Fruit fly (Drosophila melanogaster) whole organism, embryonic: Measurements from ENCODE around the gene CG15772.

ENCODE experiments used
- ATbp ChIP-seq: fragments of 200-800 bp; sonication (Bioruptor generic); optimal IDR thresholded peaks from 2 replicates; lab custom pipeline; 2017; ENCODE audit warnings: missing biosample characterization, mild to moderate bottlenecking, missing genetic modification characterization, missing genetic modification reagents
- Ada2b ChIP-seq: fragments of 200-800 bp; sonication (Bioruptor generic); IDR thresholded peaks from 2 replicates; pipeline ENCODE4 v1.3.6; 2022; ENCODE audit warnings: missing biosample characterization, missing genetic modification characterization
- Aef1 ChIP-seq: fragments of 200-800 bp; sonication (Bioruptor generic); IDR thresholded peaks from 3 replicates; pipeline ENCODE4 v1.3.6; 2022; ENCODE audit warnings: missing biosample characterization, missing genetic modification characterization
- CG11093 ChIP-seq: fragments of 200-800 bp; sonication (Bioruptor generic); IDR thresholded peaks from 3 replicates; pipeline ENCODE4 v1.3.6; 2022; ENCODE audit warnings: missing biosample characterization, missing genetic modification characterization
- CG1233 ChIP-seq: fragments of 200-800 bp; sonication (Bioruptor generic); optimal IDR thresholded peaks from 4 replicates; lab custom pipeline; 2018; ENCODE audit warnings: missing biosample characterization, mild to moderate bottlenecking, missing genetic modification characterization
- CG12769 ChIP-seq: fragments of 200-800 bp; sonication (Bioruptor generic); optimal IDR thresholded peaks from 2 replicates; lab custom pipeline; 2019; ENCODE audit warnings: missing biosample characterization, mild to moderate bottlenecking, missing genetic modification characterization, moderate library complexity
- CG12942 ChIP-seq: fragments of 200-800 bp; sonication (Bioruptor generic); optimal IDR thresholded peaks from 3 replicates; lab custom pipeline; 2016; ENCODE audit warnings: missing biosample characterization, missing genetic modification characterization
- CG15073 ChIP-seq: fragments of 200-800 bp; sonication (Bioruptor generic); optimal IDR thresholded peaks from 2 replicates; lab custom pipeline; 2016; ENCODE audit warnings: missing biosample characterization, missing genetic modification characterization
- CG15601 ChIP-seq: fragments of 200-800 bp; sonication (Bioruptor generic); optimal IDR thresholded peaks from 3 replicates; lab custom pipeline; 2019; ENCODE audit warnings: missing biosample characterization, mild to moderate bottlenecking, missing genetic modification characterization, moderate library complexity
- CG1602 ChIP-seq: fragments of 200-800 bp; sonication (Bioruptor generic); optimal IDR thresholded peaks from 3 replicates; lab custom pipeline; 2016; ENCODE audit warnings: missing biosample characterization, missing genetic modification characterization
- CG1832 ChIP-seq: fragments of 200-800 bp; sonication (Bioruptor generic); optimal IDR thresholded peaks from 2 replicates; lab custom pipeline; 2017; ENCODE audit warnings: missing biosample characterization, mild to moderate bottlenecking, missing genetic modification characterization, inconsistent platforms
- CG2202 ChIP-seq: fragments of 200-800 bp; sonication (Bioruptor generic); optimal IDR thresholded peaks from 2 replicates; lab custom pipeline; 2018; ENCODE audit warnings: missing biosample characterization, mild to moderate bottlenecking, missing genetic modification characterization
- CG3281 ChIP-seq: fragments of 200-800 bp; sonication (Bioruptor generic); optimal IDR thresholded peaks from 3 replicates; lab custom pipeline; 2017; ENCODE audit warnings: missing biosample characterization, mild to moderate bottlenecking, missing genetic modification characterization
- CG4820 ChIP-seq: fragments of 200-800 bp; sonication (Bioruptor generic); optimal IDR thresholded peaks from 3 replicates; lab custom pipeline; 2016; ENCODE audit warnings: missing biosample characterization, missing genetic modification characterization
- CG6854 ChIP-seq: fragments of 200-800 bp; sonication (Bioruptor generic); optimal IDR thresholded peaks from 3 replicates; lab custom pipeline; 2017; ENCODE audit warnings: missing biosample characterization, mild to moderate bottlenecking, missing genetic modification characterization
- CG8924 ChIP-seq: fragments of 200-800 bp; optimal IDR thresholded peaks from 3 replicates; lab custom pipeline; 2019; ENCODE audit warnings: missing biosample characterization, mild to moderate bottlenecking, missing genetic modification characterization, moderate library complexity
- CoRest ChIP-seq: fragments of 200-800 bp; sonication (Bioruptor generic); optimal IDR thresholded peaks from 3 replicates; lab custom pipeline; 2018; ENCODE audit warnings: missing biosample characterization, mild to moderate bottlenecking, missing genetic modification characterization, moderate library complexity
- Eip74EF ChIP-seq, 2 experiments: fragments of 200-800 bp in 1 of 2; fragments of >200 bp in 1 of 2; sonication (Bioruptor generic) in 1 of 2; optimal IDR thresholded peaks; 2 replicates each; lab custom pipeline; 2017 to 2019; ENCODE audit warnings: missing biosample characterization in 2 of 2, missing genetic modification characterization in 2 of 2, mild to moderate bottlenecking in 1 of 2, moderate library complexity in 1 of 2
- Fer1 ChIP-seq: fragments of 200-800 bp; sonication (Bioruptor generic); optimal IDR thresholded peaks from 2 replicates; lab custom pipeline; 2017; ENCODE audit warnings: missing biosample characterization, mild to moderate bottlenecking, missing genetic modification characterization
- GATAe ChIP-seq: fragments of 200-800 bp; sonication (Bioruptor generic); conservative IDR thresholded peaks from 2 replicates; pipeline ENCODE4 v1.3.6; 2022; ENCODE audit warnings: missing biosample characterization, missing genetic modification characterization
- H15 ChIP-seq: fragments of 200-800 bp; sonication (Bioruptor generic); IDR thresholded peaks from 3 replicates; pipeline ENCODE4 v1.3.6; 2022; ENCODE audit warnings: missing biosample characterization, missing genetic modification characterization
- H2.0 ChIP-seq: fragments of 200-800 bp; sonication (Bioruptor generic); IDR thresholded peaks from 2 replicates; pipeline ENCODE4 v1.3.6; 2022; ENCODE audit warnings: missing biosample characterization, missing genetic modification characterization
- MESR4 ChIP-seq: fragments of 200-800 bp; sonication (Bioruptor generic); optimal IDR thresholded peaks from 2 replicates; lab custom pipeline; 2018; ENCODE audit warnings: missing biosample characterization, mild to moderate bottlenecking, missing genetic modification characterization, moderate library complexity
- MTF-1 ChIP-seq: fragments of 200-800 bp; sonication (Bioruptor generic); optimal IDR thresholded peaks from 2 replicates; lab custom pipeline; 2018; ENCODE audit warnings: missing biosample characterization, mild to moderate bottlenecking, missing genetic modification characterization, borderline replicate concordance
- Max ChIP-seq: fragments of 200-800 bp; sonication (Bioruptor generic); optimal IDR thresholded peaks from 2 replicates; lab custom pipeline; 2016; ENCODE audit warnings: missing biosample characterization, mild to moderate bottlenecking, missing genetic modification characterization
- Ravus ChIP-seq: fragments of 200-800 bp; sonication (Bioruptor generic); IDR thresholded peaks from 2 replicates; pipeline ENCODE4 v1.3.6; 2022; ENCODE audit warnings: missing biosample characterization, missing genetic modification characterization
- Scr ChIP-seq: fragments of 200-800 bp; sonication (Bioruptor generic); IDR thresholded peaks from 2 replicates; pipeline ENCODE4 v1.3.6; 2022; ENCODE audit warnings: missing biosample characterization, missing genetic modification characterization; ENCODE audit not compliant: partially characterized antibody
- Sry-β ChIP-seq: fragments of 200-800 bp; sonication (Bioruptor generic); optimal IDR thresholded peaks from 2 replicates; lab custom pipeline; 2018; ENCODE audit warnings: missing biosample characterization, mild to moderate bottlenecking, missing genetic modification characterization, moderate library complexity
- TFAM ChIP-seq: fragments of 200-800 bp; sonication (Bioruptor generic); optimal IDR thresholded peaks from 2 replicates; lab custom pipeline; 2017; ENCODE audit warnings: missing biosample characterization, missing genetic modification characterization, inconsistent platforms
- aop ChIP-seq: fragments of 200-800 bp; sonication (Bioruptor generic); IDR thresholded peaks from 2 replicates; pipeline ENCODE4 v1.3.6; 2022; ENCODE audit warnings: missing biosample characterization, missing genetic modification characterization
- bbx ChIP-seq: fragments of 200-800 bp; sonication (Bioruptor generic); IDR thresholded peaks from 2 replicates; pipeline ENCODE4 v1.3.6; 2022; ENCODE audit warnings: missing biosample characterization, missing genetic modification characterization; ENCODE audit not compliant: partially characterized antibody
- bcd ChIP-seq: fragments of 200-800 bp; sonication (Bioruptor generic); optimal IDR thresholded peaks from 2 replicates; lab custom pipeline; 2017; ENCODE audit warnings: missing biosample characterization, mild to moderate bottlenecking, missing genetic modification characterization
- gcm ChIP-seq: fragments of 200-800 bp; sonication (Bioruptor generic); optimal IDR thresholded peaks from 2 replicates; lab custom pipeline; 2019; ENCODE audit warnings: missing biosample characterization, mild to moderate bottlenecking, missing genetic modification characterization, moderate library complexity
- gcm2 ChIP-seq: fragments of 200-800 bp; sonication (Bioruptor generic); optimal IDR thresholded peaks from 2 replicates; lab custom pipeline; 2016; ENCODE audit warnings: missing biosample characterization, missing genetic modification characterization
- grn ChIP-seq: fragments of 200-800 bp; sonication (Bioruptor generic); optimal IDR thresholded peaks from 3 replicates; lab custom pipeline; 2017; ENCODE audit warnings: missing biosample characterization, missing genetic modification characterization
- jigr1 ChIP-seq: fragments of 200-800 bp; sonication (Bioruptor generic); IDR thresholded peaks from 3 replicates; pipeline ENCODE4 v1.3.6; 2022; ENCODE audit warnings: missing biosample characterization, missing genetic modification characterization
- ken ChIP-seq: fragments of 200-800 bp; sonication (Bioruptor generic); IDR thresholded peaks from 3 replicates; pipeline ENCODE4 v1.3.6; 2022; ENCODE audit warnings: missing biosample characterization, missing genetic modification characterization
- nerfin-1 ChIP-seq: fragments of 200-800 bp; sonication (Bioruptor generic); optimal IDR thresholded peaks from 3 replicates; lab custom pipeline; 2019; ENCODE audit warnings: missing biosample characterization, mild to moderate bottlenecking, missing genetic modification characterization, moderate library complexity
- pan ChIP-seq, 4 experiments: fragments of >200 bp in 3 of 4; fragments of 200-800 bp in 1 of 4; sonication (Bioruptor generic) in 1 of 4; optimal IDR thresholded peaks in 3 of 4; IDR thresholded peaks in 1 of 4; 2 replicates each; pipeline versions ENCODE4 v1.3.6 to Lab custom; 2017 to 2022; ENCODE audit warnings: missing biosample characterization in 2 of 4, missing genetic modification characterization in 2 of 4, mixed read lengths in 1 of 4
- pita ChIP-seq: fragments of 200-800 bp; sonication (Bioruptor generic); optimal IDR thresholded peaks from 2 replicates; lab custom pipeline; 2017; ENCODE audit warnings: missing biosample characterization, mild to moderate bottlenecking, missing genetic modification characterization
- repo ChIP-seq: fragments of 200-800 bp; sonication (Bioruptor generic); optimal IDR thresholded peaks from 2 replicates; lab custom pipeline; 2016; ENCODE audit warnings: missing biosample characterization, missing genetic modification characterization
- sr ChIP-seq: fragments of 200-800 bp; sonication (Bioruptor generic); IDR thresholded peaks from 3 replicates; pipeline ENCODE4 v1.3.6; 2022; ENCODE audit warnings: missing biosample characterization, missing genetic modification characterization
- ssp ChIP-seq: fragments of 200-800 bp; sonication (Bioruptor generic); IDR thresholded peaks from 2 replicates; pipeline ENCODE4 v1.3.6; 2022; ENCODE audit warnings: missing biosample characterization, missing genetic modification characterization
- stwl ChIP-seq: fragments of 200-800 bp; sonication (Bioruptor generic); optimal IDR thresholded peaks from 3 replicates; lab custom pipeline; 2018; ENCODE audit warnings: missing biosample characterization, mild to moderate bottlenecking, missing genetic modification characterization, moderate library complexity
- toy ChIP-seq: fragments of 200-800 bp; sonication (Bioruptor generic); IDR thresholded peaks from 2 replicates; pipeline ENCODE4 v1.3.6; 2022; ENCODE audit warnings: missing biosample characterization, missing genetic modification characterization
- wdn ChIP-seq: fragments of 200-800 bp; sonication (Bioruptor generic); IDR thresholded peaks from 2 replicates; pipeline ENCODE4 v1.3.6; 2022; ENCODE audit warnings: missing biosample characterization, missing genetic modification characterization

The CG15772 gene

dm6 chrX:5746864-5747861 is 4.9 kb upstream of the CG15772 start, which contains the start of the genes IntS6 and Rtel1 (continued):
- TF ChIP-seq ATbp (GFP tag; lab: Kevin White, UChicago) = peak; percentile 77
- peak; percentile 84 for TF ChIP-seq wdn (GFP tag; lab: Robert Waterston, UW)
- peak; percentile 80; the same call in 2 of the 3 replicates for TF ChIP-seq jigr1 (GFP tag; lab: Robert Waterston, UW)
- TF ChIP-seq Max = peak; percentile 87
- peak; percentile 87 for TF ChIP-seq H2.0 (GFP tag; lab: Robert Waterston, UW)
- no peak for TF ChIP-seq pita (GFP tag; lab: Kevin White, UChicago)
- peak; percentile 56 for TF ChIP-seq CG2202 (tag; lab: Kevin White, UChicago)
- peak; percentile 80 for TF ChIP-seq repo
- TF ChIP-seq CG11093 (GFP tag; lab: Robert Waterston, UW) = peak; percentile 89
- TF ChIP-seq CG12942 = peak; percentile 84
- TF ChIP-seq gcm2 (GFP tag; lab: Kevin White, UChicago) = no peak
- peak; percentile 89 for TF ChIP-seq Ada2b (GFP tag; lab: Robert Waterston, UW)
- no peak; the same call in 1 of the 2 replicates for TF ChIP-seq Scr (GFP tag; lab: Robert Waterston, UW)
- peak; percentile 83 for TF ChIP-seq MTF-1 (GFP tag; lab: Kevin White, UChicago)
- peak; percentile 63; the same call in 1 of the 3 replicates for TF ChIP-seq sr (GFP tag; lab: Robert Waterston, UW)
- peak in 1 of 2 experiments; percentile 60 for TF ChIP-seq Eip74EF (GFP tag; optimal IDR thresholded peaks at IDR 0.05; lab: Kevin White, UChicago)
- TF ChIP-seq bcd (GFP tag; lab: Kevin White, UChicago) = peak; percentile 91
- TF ChIP-seq CG4820 (GFP tag; lab: Kevin White, UChicago) = peak; percentile 90
- TF ChIP-seq CG12769 (tag; lab: Kevin White, UChicago) = peak; percentile 96
- TF ChIP-seq CG1832 (GFP tag; lab: Kevin White, UChicago) = peak; percentile 96
- TF ChIP-seq nerfin-1 = peak; percentile 80
- TF ChIP-seq aop = no peak
- TF ChIP-seq H15 = peak; percentile 68; the same call in 2 of the 3 replicates
- TF ChIP-seq GATAe = peak; percentile 53; the same call in 1 of the 2 replicates
- TF ChIP-seq CG3281 (GFP tag; lab: Kevin White, UChicago) = peak; percentile 91
- peak; percentile 69 for TF ChIP-seq Ravus (GFP tag; lab: Robert Waterston, UW)
- peak; percentile 91 for TF ChIP-seq CG8924 (tag; lab: Kevin White, UChicago)
- peak; percentile 83 for TF ChIP-seq CG15601 (tag; lab: Kevin White, UChicago)
- TF ChIP-seq bbx (GFP tag; lab: Robert Waterston, UW) = peak; percentile 42; the same call in 1 of the 2 replicates
- TF ChIP-seq Fer1 = peak; percentile 87
- peak; percentile 88 for TF ChIP-seq CG1602 (GFP tag; lab: Kevin White, UChicago)
- TF ChIP-seq grn = peak; percentile 77
- peak; percentile 88 for TF ChIP-seq ken
- TF ChIP-seq CoRest (tag; lab: Kevin White, UChicago) = peak; percentile 94
- no peak for TF ChIP-seq TFAM (GFP tag; lab: Kevin White, UChicago)
- TF ChIP-seq Aef1 = peak; percentile 90
- TF ChIP-seq CG1233 (GFP tag; lab: Kevin White, UChicago) = peak; percentile 88
- TF ChIP-seq pan (optimal IDR thresholded peaks at IDR 0.05; lab: Kevin White, UChicago) = no peak
- peak in 1 of 2 experiments; percentile 89 for TF ChIP-seq pan (GFP tag; optimal IDR thresholded peaks at IDR 0.05 in 1 of 2, IDR thresholded peaks at IDR 0.05 in 1 of 2)
- TF ChIP-seq CG15073 = peak; percentile 38
- peak; percentile 58; the same call in 1 of the 2 replicates for TF ChIP-seq toy (GFP tag; lab: Robert Waterston, UW)
- TF ChIP-seq MESR4 (GFP tag; lab: Kevin White, UChicago) = peak; percentile 40
- peak; percentile 81 for TF ChIP-seq gcm (GFP tag; lab: Kevin White, UChicago)
- no peak for TF ChIP-seq stwl (tag; lab: Kevin White, UChicago)
- peak; percentile 40 for TF ChIP-seq Sry-β (GFP tag; lab: Kevin White, UChicago)
- TF ChIP-seq CG6854 (GFP tag; lab: Kevin White, UChicago) = peak; percentile 57
- peak; percentile 78 for TF ChIP-seq ssp (GFP tag; lab: Robert Waterston, UW)
